Worm (Caenorhabditis elegans) whole organism, L4 larva: ENCODE results near the gene K12G11.6.

Source experiments
- Y48G9A.11 ChIP-seq: fragments of 200-800 bp; sonication (Bioruptor generic); IDR thresholded peaks from 2 replicates; pipeline ENCODE4 v1.3.6; 2022; ENCODE audit warnings: missing genetic modification reagents, missing genetic modification characterization, missing compliant biosample characterization
- ama-1 ChIP-seq: fragments of 150-350 bp; optimal IDR thresholded peaks from 2 replicates; lab custom pipeline; 2014; ENCODE audit warnings: inconsistent platforms, mixed read lengths
- ceh-82 ChIP-seq: sonication (generic microtip); optimal IDR thresholded peaks from 2 replicates; lab custom pipeline; 2017; ENCODE audit warnings: missing biosample characterization, missing genetic modification characterization
- egl-27 ChIP-seq: sonication (generic microtip); optimal IDR thresholded peaks from 3 replicates; lab custom pipeline; 2017; ENCODE audit warnings: missing biosample characterization, missing genetic modification reagents, missing genetic modification characterization
- lin-15B ChIP-seq: fragments of 150-350 bp; sonication (generic microtip); optimal IDR thresholded peaks from 3 replicates; lab custom pipeline; 2014; ENCODE audit warnings: missing biosample characterization, missing genetic modification characterization
- lin-39 ChIP-seq: fragments of 150-350 bp; optimal IDR thresholded peaks from 2 replicates; lab custom pipeline; 2014; ENCODE audit warnings: missing biosample characterization, missing genetic modification reagents, missing genetic modification characterization
- nhr-25 ChIP-seq: sonication (generic microtip); optimal IDR thresholded peaks from 2 replicates; lab custom pipeline; 2017; ENCODE audit warnings: missing genetic modification characterization, mild to moderate bottlenecking, missing compliant biosample characterization, antibody characterized with exemption, moderate library complexity, borderline replicate concordance; ENCODE audit not compliant: insufficient read depth
- nhr-6 ChIP-seq: fragments of 150-350 bp; optimal IDR thresholded peaks from 2 replicates; lab custom pipeline; 2014; ENCODE audit warnings: missing biosample characterization, missing genetic modification characterization
- sdz-12 ChIP-seq: fragments of 200-800 bp; sonication (Bioruptor generic); optimal IDR thresholded peaks from 2 replicates; lab custom pipeline; 2018; ENCODE audit warnings: mild to moderate bottlenecking, missing genetic modification characterization, missing compliant biosample characterization
- unc-130 ChIP-seq: sonication (generic microtip); optimal IDR thresholded peaks from 2 replicates; lab custom pipeline; 2016; ENCODE audit warnings: missing genetic modification reagents, missing genetic modification characterization, missing compliant biosample characterization

- TF ChIP-seq unc-130 (no peak), nhr-6 (tag; lab: Kevin White, UChicago) (no peak), nhr-25 (tag; lab: Kevin White, UChicago) (no peak), Y48G9A.11 (GFP tag; lab: Robert Waterston, UW) (no peak), ama-1 (lab: Kevin White, UChicago) (peak; percentile 72), sdz-12 (GFP tag; lab: Kevin White, UChicago) (no peak), lin-39 (tag; lab: Kevin White, UChicago) (no peak), ceh-82 (tag; lab: Kevin White, UChicago) (no peak), egl-27 (no peak), lin-15B (no peak)
Observed at ce11 chrV:11889115-11889935, 4.8 kb upstream of the K12G11.6 start.
